Fruit fly (Drosophila melanogaster): ENCODE measurements around the gene CG3726.

dm6 chrX:5977769-5978168 is 60.9 kb downstream of the CG3726 start:
- TF ChIP-seq Hr39 (GFP tag; optimal IDR thresholded peaks at IDR 0.05) (no peak), CG11902 (GFP tag; optimal IDR thresholded peaks at IDR 0.05) (no peak), CG10669 (GFP tag; optimal IDR thresholded peaks at IDR 0.05) (no peak), topi (GFP tag; optimal IDR thresholded peaks at IDR 0.05) (no peak), CG16779 (tag; optimal IDR thresholded peaks at IDR 0.05) (no peak), Gug (GFP tag; IDR thresholded peaks at IDR 0.05) (0 out of 2 replicates have a peak, but pooled peaks have one; percentile 15), CG3919 (GFP tag; optimal IDR thresholded peaks at IDR 0.05) (no peak), Hr38 (GFP tag; optimal IDR thresholded peaks at IDR 0.05) (no peak), CG15336 (GFP tag; IDR thresholded peaks at IDR 0.05) (peak; percentile 49; the same call in 1 of the 2 replicates), CG7368 (GFP tag; optimal IDR thresholded peaks at IDR 0.05) (no peak)

All from whole organism, prepupa.